Fruit fly (Drosophila melanogaster): ENCODE measurements around the gene Drgx.

dm6 chr2L:3705438-3705921 lies 42.9 kb downstream of the Drgx start, which contains the start of gene CG31778:
- TF ChIP-seq CG5204 (GFP tag; optimal IDR thresholded peaks at IDR 0.05) (peak; percentile 50), CG33017 (tag; optimal IDR thresholded peaks at IDR 0.05) (peak; percentile 83), CG7045 (GFP tag; optimal IDR thresholded peaks at IDR 0.05) (peak; percentile 6), bab1 (GFP tag; optimal IDR thresholded peaks at IDR 0.05) (no peak), ovo (GFP tag; optimal IDR thresholded peaks at IDR 0.05) (no peak), pad (GFP tag; optimal IDR thresholded peaks at IDR 0.05) (peak; percentile 13), toe (GFP tag; optimal IDR thresholded peaks at IDR 0.05) (no peak), CG12768 (GFP tag; optimal IDR thresholded peaks at IDR 0.05) (peak; percentile 42), kay (GFP tag; ENCODE audit: borderline replicate concordance) (no peak), cic (GFP tag; optimal IDR thresholded peaks at IDR 0.05) (no peak)
